Fruit fly (Drosophila melanogaster) whole organism, embryonic: ENCODE measurements around the gene IRSp53.

Source experiments
- Bdp1 ChIP-seq: fragments of 200-800 bp; sonication (Bioruptor generic); optimal IDR thresholded peaks from 3 replicates; lab custom pipeline; 2016; ENCODE audit warnings: missing biosample characterization, missing genetic modification characterization
- CG11398 ChIP-seq: fragments of 200-800 bp; sonication (Bioruptor generic); optimal IDR thresholded peaks from 2 replicates; lab custom pipeline; 2016; ENCODE audit warnings: missing biosample characterization, missing genetic modification characterization
- CG15011 ChIP-seq: fragments of 200-800 bp; sonication (Bioruptor generic); optimal IDR thresholded peaks from 3 replicates; lab custom pipeline; 2018; ENCODE audit warnings: missing biosample characterization, mild to moderate bottlenecking, missing genetic modification characterization
- CG1602 ChIP-seq: fragments of 200-800 bp; sonication (Bioruptor generic); optimal IDR thresholded peaks from 3 replicates; lab custom pipeline; 2016; ENCODE audit warnings: missing biosample characterization, missing genetic modification characterization
- CG17359 ChIP-seq: fragments of 200-800 bp; sonication (Bioruptor generic); optimal IDR thresholded peaks from 3 replicates; lab custom pipeline; 2018; ENCODE audit warnings: missing biosample characterization, mild to moderate bottlenecking, missing genetic modification characterization, moderate library complexity
- CG17802 ChIP-seq: fragments of 200-800 bp; sonication (Bioruptor generic); optimal IDR thresholded peaks from 2 replicates; lab custom pipeline; 2018; ENCODE audit warnings: missing biosample characterization, mild to moderate bottlenecking, missing genetic modification characterization, moderate library complexity
- CG17912 ChIP-seq: fragments of 200-800 bp; sonication (Bioruptor generic); optimal IDR thresholded peaks from 2 replicates; lab custom pipeline; 2018; ENCODE audit warnings: missing biosample characterization, mild to moderate bottlenecking, missing genetic modification characterization
- CG18476 ChIP-seq: fragments of 200-800 bp; sonication (Bioruptor generic); optimal IDR thresholded peaks from 2 replicates; lab custom pipeline; 2016; ENCODE audit warnings: missing biosample characterization, mild to moderate bottlenecking, missing genetic modification characterization
- CG18619 ChIP-seq: fragments of 200-800 bp; sonication (Bioruptor generic); optimal IDR thresholded peaks from 3 replicates; lab custom pipeline; 2017; ENCODE audit warnings: missing biosample characterization, mild to moderate bottlenecking, missing genetic modification characterization
- CG30431 ChIP-seq: fragments of 200-800 bp; sonication (Bioruptor generic); optimal IDR thresholded peaks from 2 replicates; lab custom pipeline; 2017; ENCODE audit warnings: missing biosample characterization, missing genetic modification characterization
- CG33557 ChIP-seq: fragments of 200-800 bp; sonication (Bioruptor generic); optimal IDR thresholded peaks from 2 replicates; lab custom pipeline; 2019; ENCODE audit warnings: missing biosample characterization, mild to moderate bottlenecking, missing genetic modification characterization, moderate library complexity
- CG3407 ChIP-seq: fragments of 200-800 bp; sonication (Bioruptor generic); optimal IDR thresholded peaks from 2 replicates; lab custom pipeline; 2018; ENCODE audit warnings: missing biosample characterization, mild to moderate bottlenecking, missing genetic modification characterization
- CG34224 ChIP-seq: fragments of 200-800 bp; sonication (Bioruptor generic); IDR thresholded peaks from 3 replicates; pipeline ENCODE4 v1.3.6; 2022; ENCODE audit warnings: missing biosample characterization, missing genetic modification characterization; ENCODE audit not compliant: partially characterized antibody
- CG34422 ChIP-seq: fragments of 200-800 bp; sonication (Bioruptor generic); IDR thresholded peaks from 3 replicates; pipeline ENCODE4 v1.3.6; 2022; ENCODE audit warnings: missing biosample characterization, missing genetic modification characterization
- CG3838 ChIP-seq: fragments of 200-800 bp; sonication (Bioruptor generic); optimal IDR thresholded peaks from 3 replicates; lab custom pipeline; 2016; ENCODE audit warnings: missing biosample characterization, missing genetic modification characterization
- CG6791 ChIP-seq: fragments of 200-800 bp; sonication (Bioruptor generic); IDR thresholded peaks from 3 replicates; pipeline ENCODE4 v1.3.6; 2022; ENCODE audit warnings: missing biosample characterization, missing genetic modification characterization; ENCODE audit not compliant: partially characterized antibody
- CG6854 ChIP-seq: fragments of 200-800 bp; sonication (Bioruptor generic); optimal IDR thresholded peaks from 3 replicates; lab custom pipeline; 2017; ENCODE audit warnings: missing biosample characterization, mild to moderate bottlenecking, missing genetic modification characterization
- CG7963 ChIP-seq: fragments of 200-800 bp; sonication (Bioruptor generic); IDR thresholded peaks from 3 replicates; pipeline ENCODE4 v1.3.6; 2022; ENCODE audit warnings: missing biosample characterization, missing genetic modification characterization; ENCODE audit not compliant: partially characterized antibody
- CG9932 ChIP-seq: fragments of 200-800 bp; sonication (Bioruptor generic); IDR thresholded peaks from 2 replicates; pipeline ENCODE4 v1.3.6; 2022; ENCODE audit warnings: missing biosample characterization, missing genetic modification characterization
- Chrac-16 ChIP-seq: fragments of 200-800 bp; sonication (Bioruptor generic); optimal IDR thresholded peaks from 3 replicates; lab custom pipeline; 2016; ENCODE audit warnings: missing biosample characterization, missing genetic modification characterization
- Dll ChIP-seq: fragments of 200-800 bp; sonication (Bioruptor generic); IDR thresholded peaks from 4 replicates; pipeline ENCODE4 v1.3.6; 2022; ENCODE audit warnings: missing biosample characterization, missing genetic modification characterization; ENCODE audit not compliant: partially characterized antibody
- E2f2 ChIP-seq: fragments of 200-800 bp; sonication (Bioruptor generic); IDR thresholded peaks from 2 replicates; pipeline ENCODE4 v1.3.6; 2022; ENCODE audit warnings: missing biosample characterization, missing genetic modification characterization
- Hmr ChIP-seq: fragments of 200-800 bp; sonication (Bioruptor generic); optimal IDR thresholded peaks from 3 replicates; lab custom pipeline; 2017; ENCODE audit warnings: mild to moderate bottlenecking, missing biosample characterization, missing genetic modification reagents, missing genetic modification characterization
- Hsf ChIP-seq: fragments of 200-800 bp; sonication (Bioruptor generic); optimal IDR thresholded peaks from 3 replicates; lab custom pipeline; 2016; ENCODE audit warnings: missing biosample characterization, missing genetic modification characterization
- Lim3 ChIP-seq: fragments of 200-800 bp; sonication (Bioruptor generic); IDR thresholded peaks from 2 replicates; pipeline ENCODE4 v1.3.6; 2022; ENCODE audit warnings: missing biosample characterization, missing genetic modification characterization
- Oli ChIP-seq: fragments of 200-800 bp; sonication (Bioruptor generic); optimal IDR thresholded peaks from 2 replicates; lab custom pipeline; 2018; ENCODE audit warnings: missing biosample characterization, mild to moderate bottlenecking, missing genetic modification characterization, moderate library complexity
- Scr ChIP-seq: fragments of 200-800 bp; sonication (Bioruptor generic); IDR thresholded peaks from 2 replicates; pipeline ENCODE4 v1.3.6; 2022; ENCODE audit warnings: missing biosample characterization, missing genetic modification characterization; ENCODE audit not compliant: partially characterized antibody
- Sox102F ChIP-seq: fragments of 200-800 bp; sonication (Bioruptor generic); optimal IDR thresholded peaks from 2 replicates; lab custom pipeline; 2018; ENCODE audit warnings: missing biosample characterization, mild to moderate bottlenecking, missing genetic modification characterization, moderate library complexity
- Ssrp ChIP-seq: fragments of 200-800 bp; sonication (Bioruptor generic); optimal IDR thresholded peaks from 2 replicates; lab custom pipeline; 2018; ENCODE audit warnings: missing biosample characterization, mild to moderate bottlenecking, missing genetic modification characterization, moderate library complexity
- Xbp1 ChIP-seq: fragments of 200-800 bp; sonication (Bioruptor generic); optimal IDR thresholded peaks from 3 replicates; lab custom pipeline; 2016; ENCODE audit warnings: missing biosample characterization, mild to moderate bottlenecking, missing genetic modification characterization
- dimm ChIP-seq: fragments of 200-800 bp; sonication (Bioruptor generic); IDR thresholded peaks from 2 replicates; pipeline ENCODE4 v1.3.6; 2022; ENCODE audit warnings: missing biosample characterization, missing genetic modification characterization
- ewg ChIP-seq: fragments of 200-800 bp; sonication (Bioruptor generic); optimal IDR thresholded peaks from 3 replicates; lab custom pipeline; 2017; ENCODE audit warnings: mild to moderate bottlenecking, missing biosample characterization, missing genetic modification reagents, missing genetic modification characterization
- fd102C ChIP-seq: fragments of 200-800 bp; sonication (Bioruptor generic); optimal IDR thresholded peaks from 2 replicates; lab custom pipeline; 2018; ENCODE audit warnings: missing biosample characterization, mild to moderate bottlenecking, missing genetic modification characterization, moderate library complexity
- fru ChIP-seq: fragments of >200 bp; optimal IDR thresholded peaks from 2 replicates; lab custom pipeline; 2017
- gro ChIP-seq: fragments of 200-800 bp; sonication (Bioruptor generic); optimal IDR thresholded peaks from 2 replicates; lab custom pipeline; 2016; ENCODE audit warnings: missing biosample characterization, missing genetic modification characterization
- hbn ChIP-seq: fragments of 200-800 bp; sonication (Bioruptor generic); IDR thresholded peaks from 2 replicates; pipeline ENCODE4 v1.3.6; 2022; ENCODE audit warnings: missing biosample characterization, missing genetic modification characterization; ENCODE audit not compliant: partially characterized antibody
- nau ChIP-seq: fragments of 200-800 bp; sonication (Bioruptor generic); optimal IDR thresholded peaks from 3 replicates; lab custom pipeline; 2017; ENCODE audit warnings: missing biosample characterization, mild to moderate bottlenecking, missing genetic modification characterization, missing genetic modification reagents
- otp ChIP-seq: fragments of 200-800 bp; sonication (Bioruptor generic); IDR thresholded peaks from 3 replicates; pipeline ENCODE4, ENCODE4 v1.3.6; 2022; ENCODE audit warnings: missing biosample characterization, missing genetic modification characterization
- pan ChIP-seq, 4 experiments: fragments of >200 bp in 3 of 4; fragments of 200-800 bp in 1 of 4; sonication (Bioruptor generic) in 1 of 4; optimal IDR thresholded peaks in 3 of 4; IDR thresholded peaks in 1 of 4; 2 replicates each; pipeline versions ENCODE4 v1.3.6 to Lab custom; 2017 to 2022; ENCODE audit warnings: missing biosample characterization in 2 of 4, missing genetic modification characterization in 2 of 4, mixed read lengths in 1 of 4
- pzg ChIP-seq: fragments of 200-800 bp; sonication (Bioruptor generic); optimal IDR thresholded peaks from 3 replicates; lab custom pipeline; 2018; ENCODE audit warnings: missing biosample characterization, mild to moderate bottlenecking, missing genetic modification characterization, moderate library complexity
- ro ChIP-seq: fragments of 200-800 bp; sonication (Bioruptor generic); IDR thresholded peaks from 2 replicates; pipeline ENCODE4 v1.3.6; 2022; ENCODE audit warnings: missing biosample characterization, missing genetic modification characterization
- run ChIP-seq: fragments of 200-800 bp; sonication (Bioruptor generic); optimal IDR thresholded peaks from 3 replicates; lab custom pipeline; 2018; ENCODE audit warnings: missing biosample characterization, mild to moderate bottlenecking, missing genetic modification characterization
- usp ChIP-seq: fragments of >200 bp; optimal IDR thresholded peaks from 2 replicates; lab custom pipeline; 2017; ENCODE audit warnings: missing biosample characterization, missing genetic modification characterization
- vvl ChIP-seq: fragments of 200-800 bp; sonication (Bioruptor generic); IDR thresholded peaks from 2 replicates; pipeline ENCODE4 v1.3.6; 2022; ENCODE audit warnings: missing biosample characterization, missing genetic modification characterization
- wek ChIP-seq: fragments of 200-800 bp; sonication (Bioruptor generic); optimal IDR thresholded peaks from 3 replicates; lab custom pipeline; 2018; ENCODE audit warnings: missing biosample characterization, mild to moderate bottlenecking, missing genetic modification characterization, moderate library complexity
- zen ChIP-seq: fragments of 200-800 bp; sonication (Bioruptor generic); optimal IDR thresholded peaks from 3 replicates; lab custom pipeline; 2018; ENCODE audit warnings: missing biosample characterization, mild to moderate bottlenecking, missing genetic modification characterization, moderate library complexity
- zfh2 ChIP-seq: fragments of 200-800 bp; sonication (Bioruptor generic); optimal IDR thresholded peaks from 2 replicates; lab custom pipeline; 2016; ENCODE audit warnings: missing biosample characterization, missing genetic modification characterization

IRSp53 gene

dm6 chr3L:11205608-11206336 is 69.9 kb downstream of the IRSp53 start, which contains the start of gene Plod (continued):
- no peak for TF ChIP-seq CG17912 (GFP tag; lab: Kevin White, UChicago)
- TF ChIP-seq gro (GFP tag; lab: Kevin White, UChicago), result peak; percentile 26
- no peak for TF ChIP-seq fru (lab: Kevin White, UChicago)
- TF ChIP-seq otp, result peak; percentile 43; the same call in 1 of the 3 replicates
- peak; percentile 37; the same call in 1 of the 2 replicates for TF ChIP-seq Scr
- TF ChIP-seq zfh2 (GFP tag; lab: Kevin White, UChicago), result peak; percentile 16
- peak; percentile 43 for TF ChIP-seq CG1602 (GFP tag; lab: Kevin White, UChicago)
- TF ChIP-seq CG3407 (GFP tag; lab: Kevin White, UChicago), result peak; percentile 29
- TF ChIP-seq E2f2 (GFP tag; lab: Robert Waterston, UW), result 0 out of 2 replicates have a peak, but pooled peaks have one; percentile 39
- peak; percentile 14 for TF ChIP-seq zen (tag; lab: Kevin White, UChicago)
- TF ChIP-seq CG17802 (tag; lab: Kevin White, UChicago), result peak; percentile 83
- peak; percentile 53 for TF ChIP-seq Xbp1 (GFP tag; lab: Kevin White, UChicago)
- TF ChIP-seq wek, result peak; percentile 38
- peak; percentile 54 for TF ChIP-seq run (tag; lab: Kevin White, UChicago)
- peak; percentile 50; the same call in 2 of the 4 replicates for TF ChIP-seq Dll (GFP tag; lab: Robert Waterston, UW)
- TF ChIP-seq CG6791 (GFP tag; lab: Robert Waterston, UW), result 0 out of 3 replicates have a peak, but pooled peaks have one; percentile 45
- TF ChIP-seq CG15011 (GFP tag; lab: Kevin White, UChicago), result no peak
- TF ChIP-seq CG30431 (GFP tag; lab: Kevin White, UChicago), result no peak
- no peak for TF ChIP-seq dimm (GFP tag; lab: Robert Waterston, UW)
- peak; percentile 32 for TF ChIP-seq Chrac-16
- TF ChIP-seq ro (GFP tag; lab: Robert Waterston, UW), result no peak
- TF ChIP-seq pzg (GFP tag; lab: Kevin White, UChicago), result peak; percentile 85
- peak; percentile 18 for TF ChIP-seq Bdp1
- TF ChIP-seq pan (optimal IDR thresholded peaks at IDR 0.05; lab: Kevin White, UChicago), result no peak
- peak in 1 of 2 experiments; percentile 55 for TF ChIP-seq pan (GFP tag; optimal IDR thresholded peaks at IDR 0.05 in 1 of 2, IDR thresholded peaks at IDR 0.05 in 1 of 2)
- peak; percentile 17; the same call in 1 of the 3 replicates for TF ChIP-seq CG7963 (GFP tag; lab: Robert Waterston, UW)
- no peak for TF ChIP-seq CG18476 (GFP tag; lab: Kevin White, UChicago)
- TF ChIP-seq Hsf, result peak; percentile 42
- TF ChIP-seq nau (GFP tag; lab: Kevin White, UChicago), result no peak
- TF ChIP-seq fd102C (GFP tag; lab: Kevin White, UChicago), result no peak
- peak; percentile 18 for TF ChIP-seq CG18619 (GFP tag; lab: Kevin White, UChicago)
- TF ChIP-seq Lim3 (GFP tag; lab: Robert Waterston, UW), result no peak
- TF ChIP-seq Oli, result peak; percentile 0
- TF ChIP-seq Sox102F, result peak; percentile 51
- TF ChIP-seq CG6854 (GFP tag; lab: Kevin White, UChicago), result no peak
- no peak for TF ChIP-seq CG33557 (GFP tag; lab: Kevin White, UChicago)
- peak; percentile 53 for TF ChIP-seq CG17359
- no peak for TF ChIP-seq CG3838 (GFP tag; lab: Kevin White, UChicago)
- 0 out of 3 replicates have a peak, but pooled peaks have one; percentile 14 for TF ChIP-seq CG34224 (GFP tag; lab: Robert Waterston, UW)
- peak; percentile 71; the same call in 1 of the 2 replicates for TF ChIP-seq vvl (GFP tag; lab: Robert Waterston, UW)
- TF ChIP-seq hbn, result 0 out of 2 replicates have a peak, but pooled peaks have one; percentile 26
- TF ChIP-seq CG34422 (GFP tag; lab: Robert Waterston, UW), result peak; percentile 79; the same call in 2 of the 3 replicates
- TF ChIP-seq Hmr (GFP tag; lab: Kevin White, UChicago), result peak; percentile 76
- TF ChIP-seq CG11398 (GFP tag; lab: Kevin White, UChicago), result peak; percentile 22
- TF ChIP-seq usp (GFP tag; lab: Kevin White, UChicago), result no peak
- peak; percentile 18 for TF ChIP-seq ewg (GFP tag; lab: Kevin White, UChicago)
- TF ChIP-seq CG9932, result peak; percentile 64
- TF ChIP-seq Ssrp (tag; lab: Kevin White, UChicago), result peak; percentile 39
